Worm (Caenorhabditis elegans): Measurements from ENCODE around the gene sulp-8.

The sulp-8 gene

DNA sequence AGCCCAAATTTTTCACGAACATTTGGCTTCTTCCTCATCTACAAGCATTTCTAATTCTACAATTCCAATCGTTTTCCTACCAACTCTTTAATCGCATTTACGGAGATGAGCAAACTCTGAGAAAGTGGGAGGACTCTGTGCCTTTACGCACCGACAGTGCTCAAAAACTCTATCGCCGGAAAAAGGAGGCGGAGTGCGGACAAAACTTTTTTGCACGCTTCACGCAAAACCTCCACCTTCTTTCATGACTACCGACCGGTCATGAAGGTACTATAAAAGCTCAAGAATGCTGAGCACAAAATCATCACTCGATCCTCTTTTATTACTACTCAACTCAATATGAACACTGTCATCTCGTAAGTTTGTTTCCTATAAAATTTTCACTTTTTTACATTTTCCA, 48.3 kb downstream of the sulp-8 start, which contains the start of gene idpc-4:
idpc-4 (plus strand) TSS at position 301 of the 400 bp plus-strand sequence.
- TF ChIP-seq ets-4 (tag; optimal IDR thresholded peaks at IDR 0.05) (no peak), nhr-232 (tag; optimal IDR thresholded peaks at IDR 0.05) (no peak), hlh-13 (GFP tag; optimal IDR thresholded peaks at IDR 0.05) (no peak), ceh-9 (tag; optimal IDR thresholded peaks at IDR 0.05) (no peak), hlh-6 (tag; optimal IDR thresholded peaks at IDR 0.05) (no peak), lim-6 (tag; optimal IDR thresholded peaks at IDR 0.05) (no peak), hlh-15 (tag; optimal IDR thresholded peaks at IDR 0.05) (no peak)

ce11 chrV:9622834-9623233, 50.6 kb downstream of the sulp-8 start, which contains the start of gene idpc-5:
Gene idpc-5 (minus strand): TSS chrV:9622934.
- TF ChIP-seq mec-3 (tag; optimal IDR thresholded peaks at IDR 0.05; ENCODE audit: borderline replicate concordance) (no peak), hlh-6 (tag; optimal IDR thresholded peaks at IDR 0.05) (no peak), fkh-6 (tag; optimal IDR thresholded peaks at IDR 0.05) (no peak), lin-11 (tag; optimal IDR thresholded peaks at IDR 0.05) (no peak), K09A11.1 (tag; optimal IDR thresholded peaks at IDR 0.05; ENCODE audit: insufficient read depth) (no peak), K02D7.2 (tag; optimal IDR thresholded peaks at IDR 0.05) (no peak), eyg-1 (tag; optimal IDR thresholded peaks at IDR 0.05) (no peak), sdc-2 (tag; optimal IDR thresholded peaks at IDR 0.05) (no peak), F13H6.1 (tag; optimal IDR thresholded peaks at IDR 0.05) (no peak)

ce11 chrV:9621437-9621836, 52.0 kb downstream of the sulp-8 start:
- no peak for TF ChIP-seq lim-6 (tag; optimal IDR thresholded peaks at IDR 0.05)
- no peak for TF ChIP-seq elt-2 (tag; optimal IDR thresholded peaks at IDR 0.05)
- no peak for TF ChIP-seq sox-2 (GFP tag; IDR thresholded peaks at IDR 0.05)
- no peak for TF ChIP-seq dmd-4 (tag; optimal IDR thresholded peaks at IDR 0.05; ENCODE audit: borderline replicate concordance)
- TF ChIP-seq madf-2 (tag; optimal IDR thresholded peaks at IDR 0.05): no peak

DNA sequence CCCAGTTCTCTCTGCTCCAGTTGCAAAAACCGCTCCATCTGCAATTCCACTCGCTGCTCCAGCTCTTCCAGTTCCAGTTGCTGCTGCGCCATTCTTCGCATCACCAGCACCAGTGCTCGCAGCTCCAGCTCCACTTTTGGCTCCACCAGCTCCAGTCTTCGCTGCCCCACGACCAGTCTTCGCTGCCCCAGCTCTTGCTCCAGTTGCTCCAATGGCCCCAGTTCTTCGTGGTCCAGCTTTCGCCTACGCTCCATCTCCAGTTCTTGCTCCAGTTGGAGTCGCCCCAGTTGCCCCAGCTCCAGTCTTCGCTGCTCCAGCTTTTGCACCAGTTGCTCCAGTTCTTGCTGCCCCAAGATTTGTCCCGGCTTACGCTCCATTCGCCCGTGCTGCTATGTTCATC, 53.0 kb downstream of the sulp-8 start:
- TF ChIP-seq C38D4.7 (GFP tag; optimal IDR thresholded peaks at IDR 0.05) (no peak), syd-9 (tag; optimal IDR thresholded peaks at IDR 0.05) (no peak), ceh-30 (tag; optimal IDR thresholded peaks at IDR 0.05) (no peak), odd-2 (tag; optimal IDR thresholded peaks at IDR 0.05) (no peak), ceh-45 (GFP tag; IDR thresholded peaks at IDR 0.05) (no peak), sdc-2 (tag; optimal IDR thresholded peaks at IDR 0.05) (no peak), elt-2 (tag; optimal IDR thresholded peaks at IDR 0.05) (no peak), dmd-4 (tag; optimal IDR thresholded peaks at IDR 0.05; ENCODE audit: borderline replicate concordance) (no peak), dve-1 (tag; optimal IDR thresholded peaks at IDR 0.05) (no peak), hlh-6 (tag; optimal IDR thresholded peaks at IDR 0.05) (no peak), ceh-9 (tag; optimal IDR thresholded peaks at IDR 0.05) (no peak), npax-4 (tag; optimal IDR thresholded peaks at IDR 0.05) (no peak), ceh-14 (tag; optimal IDR thresholded peaks at IDR 0.05) (no peak), F13H6.1 (tag; optimal IDR thresholded peaks at IDR 0.05) (no peak), Y22D7AL.16 (tag; optimal IDR thresholded peaks at IDR 0.05) (no peak), ceh-34 (tag; optimal IDR thresholded peaks at IDR 0.05) (no peak), hlh-13 (GFP tag; optimal IDR thresholded peaks at IDR 0.05) (no peak), madf-2 (tag; optimal IDR thresholded peaks at IDR 0.05) (no peak), ceh-2 (tag; optimal IDR thresholded peaks at IDR 0.05) (no peak)
